Worm (Caenorhabditis elegans) whole organism, L4 larva: ENCODE measurements around the gene ckb-4.

Experiments
- aha-1 ChIP-seq: fragments of 150-350 bp; peaks from one replicate; lab custom pipeline; 2014; ENCODE audit warnings: missing biosample characterization, missing genetic modification characterization
- ceh-82 ChIP-seq: sonication (generic microtip); optimal IDR thresholded peaks from 2 replicates; lab custom pipeline; 2017; ENCODE audit warnings: missing biosample characterization, missing genetic modification characterization
- lin-29 ChIP-seq: fragments of 200-800 bp; sonication (Bioruptor generic); IDR thresholded peaks from 2 replicates; pipeline ENCODE4 v1.3.6; 2022; ENCODE audit warnings: missing genetic modification reagents, missing genetic modification characterization, missing compliant biosample characterization
- nhr-11 ChIP-seq: fragments of 150-350 bp; optimal IDR thresholded peaks from 2 replicates; lab custom pipeline; 2014; ENCODE audit warnings: missing biosample characterization, missing genetic modification characterization
- nhr-237 ChIP-seq: sonication (generic microtip); optimal IDR thresholded peaks from 2 replicates; lab custom pipeline; 2017; ENCODE audit warnings: missing biosample characterization, missing genetic modification characterization
- pqm-1 ChIP-seq: sonication (generic microtip); optimal IDR thresholded peaks from 2 replicates; lab custom pipeline; 2017; ENCODE audit warnings: missing biosample characterization, missing genetic modification characterization
- zip-2 ChIP-seq: fragments of 150-350 bp; optimal IDR thresholded peaks from 2 replicates; lab custom pipeline; 2014; ENCODE audit warnings: missing biosample characterization, missing genetic modification characterization

- TF ChIP-seq lin-29 (GFP tag; lab: Robert Waterston, UW) (no peak), ceh-82 (tag; lab: Kevin White, UChicago) (no peak), pqm-1 (tag; lab: Kevin White, UChicago) (no peak), aha-1 (tag; lab: Kevin White, UChicago) (no peak), nhr-237 (tag; lab: Kevin White, UChicago) (no peak), nhr-11 (no peak), zip-2 (tag; lab: Kevin White, UChicago) (no peak)
Measured at ce11 chrV:2097653-2098052, 11.6 kb downstream of the ckb-4 start, which contains the start of gene clec-208.
